Fruit fly (Drosophila melanogaster) whole organism, embryonic: ENCODE measurements around the gene CG31952.

Experiments
- ATbp ChIP-seq: fragments of 200-800 bp; sonication (Bioruptor generic); optimal IDR thresholded peaks from 2 replicates; lab custom pipeline; 2017; ENCODE audit warnings: missing biosample characterization, mild to moderate bottlenecking, missing genetic modification characterization, missing genetic modification reagents
- Abd-B ChIP-seq: fragments of 200-800 bp; sonication (Bioruptor generic); optimal IDR thresholded peaks from 2 replicates; lab custom pipeline; 2018; ENCODE audit warnings: missing biosample characterization, mild to moderate bottlenecking, missing genetic modification characterization, moderate library complexity
- B-H2 ChIP-seq: fragments of 200-800 bp; sonication (Bioruptor generic); optimal IDR thresholded peaks from 2 replicates; lab custom pipeline; 2018; ENCODE audit warnings: missing biosample characterization, mild to moderate bottlenecking, missing genetic modification characterization
- Bgb ChIP-seq: fragments of 200-800 bp; sonication (Bioruptor generic); IDR thresholded peaks from 2 replicates; pipeline ENCODE4 v1.3.6; 2022; ENCODE audit warnings: missing biosample characterization, missing genetic modification characterization; ENCODE audit not compliant: partially characterized antibody
- CG10209 ChIP-seq: fragments of 200-800 bp; sonication (Bioruptor generic); optimal IDR thresholded peaks from 3 replicates; lab custom pipeline; 2017; ENCODE audit warnings: missing biosample characterization, mild to moderate bottlenecking, missing genetic modification characterization, missing genetic modification reagents
- CG10267 ChIP-seq: fragments of 200-800 bp; sonication (Bioruptor generic); optimal IDR thresholded peaks from 2 replicates; lab custom pipeline; 2018; ENCODE audit warnings: missing biosample characterization, mild to moderate bottlenecking, missing genetic modification characterization, moderate library complexity
- CG11085 ChIP-seq: fragments of 200-800 bp; sonication (Bioruptor generic); IDR thresholded peaks from 2 replicates; pipeline ENCODE4 v1.3.6; 2022; ENCODE audit warnings: missing biosample characterization, missing genetic modification characterization
- CG11723 ChIP-seq: fragments of 200-800 bp; sonication (Bioruptor generic); optimal IDR thresholded peaks from 2 replicates; lab custom pipeline; 2017; ENCODE audit warnings: missing biosample characterization, mild to moderate bottlenecking, missing genetic modification characterization
- CG1233 ChIP-seq: fragments of 200-800 bp; sonication (Bioruptor generic); optimal IDR thresholded peaks from 4 replicates; lab custom pipeline; 2018; ENCODE audit warnings: missing biosample characterization, mild to moderate bottlenecking, missing genetic modification characterization
- CG12769 ChIP-seq: fragments of 200-800 bp; sonication (Bioruptor generic); optimal IDR thresholded peaks from 2 replicates; lab custom pipeline; 2019; ENCODE audit warnings: missing biosample characterization, mild to moderate bottlenecking, missing genetic modification characterization, moderate library complexity
- CG13894 ChIP-seq: fragments of 200-800 bp; sonication (Bioruptor generic); optimal IDR thresholded peaks from 3 replicates; lab custom pipeline; 2018; ENCODE audit warnings: missing biosample characterization, mild to moderate bottlenecking, missing genetic modification characterization, moderate library complexity
- CG14667 ChIP-seq: fragments of 200-800 bp; sonication (Bioruptor generic); IDR thresholded peaks from 2 replicates; pipeline ENCODE4 v1.3.6; 2022; ENCODE audit warnings: missing biosample characterization, missing genetic modification characterization
- CG15011 ChIP-seq: fragments of 200-800 bp; sonication (Bioruptor generic); optimal IDR thresholded peaks from 3 replicates; lab custom pipeline; 2018; ENCODE audit warnings: missing biosample characterization, mild to moderate bottlenecking, missing genetic modification characterization
- CG15696 ChIP-seq: fragments of 200-800 bp; sonication (Bioruptor generic); optimal IDR thresholded peaks from 2 replicates; lab custom pipeline; 2019; ENCODE audit warnings: missing biosample characterization, mild to moderate bottlenecking, missing genetic modification characterization, moderate library complexity
- CG16863 ChIP-seq: fragments of 200-800 bp; sonication (Bioruptor generic); optimal IDR thresholded peaks from 3 replicates; lab custom pipeline; 2016; ENCODE audit warnings: missing biosample characterization, missing genetic modification characterization
- CG17829 ChIP-seq: fragments of 200-800 bp; optimal IDR thresholded peaks from 2 replicates; lab custom pipeline; 2019; ENCODE audit warnings: missing biosample characterization, mild to moderate bottlenecking, missing genetic modification characterization, moderate library complexity
- CG18011 ChIP-seq: fragments of 200-800 bp; sonication (Bioruptor generic); optimal IDR thresholded peaks from 2 replicates; lab custom pipeline; 2017; ENCODE audit warnings: missing biosample characterization, missing genetic modification characterization, mild to moderate bottlenecking, moderate library complexity, missing genotype
- CG2199 ChIP-seq: fragments of 200-800 bp; sonication (Bioruptor generic); IDR thresholded peaks from 3 replicates; pipeline ENCODE4 v1.3.6; 2022; ENCODE audit warnings: missing biosample characterization, missing genetic modification characterization
- CG31224 ChIP-seq: fragments of 200-800 bp; sonication (Bioruptor generic); IDR thresholded peaks from 2 replicates; pipeline ENCODE4 v1.3.6; 2022; ENCODE audit warnings: missing biosample characterization, missing genetic modification characterization
- CG34224 ChIP-seq: fragments of 200-800 bp; sonication (Bioruptor generic); IDR thresholded peaks from 3 replicates; pipeline ENCODE4 v1.3.6; 2022; ENCODE audit warnings: missing biosample characterization, missing genetic modification characterization; ENCODE audit not compliant: partially characterized antibody
- CG5180 ChIP-seq: fragments of 200-800 bp; sonication (Bioruptor generic); optimal IDR thresholded peaks from 3 replicates; lab custom pipeline; 2017; ENCODE audit warnings: missing biosample characterization, missing genetic modification characterization, mild to moderate bottlenecking, moderate library complexity, missing genetic modification reagents
- CG7271 ChIP-seq: fragments of 200-800 bp; sonication (Bioruptor generic); optimal IDR thresholded peaks from 2 replicates; lab custom pipeline; 2018; ENCODE audit warnings: missing biosample characterization, mild to moderate bottlenecking, missing genetic modification characterization, moderate library complexity
- Chrac-16 ChIP-seq: fragments of 200-800 bp; sonication (Bioruptor generic); optimal IDR thresholded peaks from 3 replicates; lab custom pipeline; 2016; ENCODE audit warnings: missing biosample characterization, missing genetic modification characterization
- CoRest ChIP-seq: fragments of 200-800 bp; sonication (Bioruptor generic); optimal IDR thresholded peaks from 3 replicates; lab custom pipeline; 2018; ENCODE audit warnings: missing biosample characterization, mild to moderate bottlenecking, missing genetic modification characterization, moderate library complexity
- H2.0 ChIP-seq: fragments of 200-800 bp; sonication (Bioruptor generic); IDR thresholded peaks from 2 replicates; pipeline ENCODE4 v1.3.6; 2022; ENCODE audit warnings: missing biosample characterization, missing genetic modification characterization
- Hmr ChIP-seq: fragments of 200-800 bp; sonication (Bioruptor generic); optimal IDR thresholded peaks from 3 replicates; lab custom pipeline; 2017; ENCODE audit warnings: mild to moderate bottlenecking, missing biosample characterization, missing genetic modification reagents, missing genetic modification characterization
- MBD-R2 ChIP-seq: fragments of 200-800 bp; sonication (Bioruptor generic); IDR thresholded peaks from 2 replicates; pipeline ENCODE4 v1.3.6; 2022; ENCODE audit warnings: missing biosample characterization, missing genetic modification characterization
- MTF-1 ChIP-seq: fragments of 200-800 bp; sonication (Bioruptor generic); optimal IDR thresholded peaks from 2 replicates; lab custom pipeline; 2018; ENCODE audit warnings: missing biosample characterization, mild to moderate bottlenecking, missing genetic modification characterization, borderline replicate concordance
- Mes4 ChIP-seq: fragments of 200-800 bp; sonication (Bioruptor generic); optimal IDR thresholded peaks from 2 replicates; lab custom pipeline; 2016; ENCODE audit warnings: missing biosample characterization, missing genetic modification characterization
- NC2β ChIP-seq: fragments of 200-800 bp; sonication (Bioruptor generic); optimal IDR thresholded peaks from 2 replicates; lab custom pipeline; 2016; ENCODE audit warnings: missing biosample characterization, missing genetic modification characterization
- Pdp1 ChIP-seq, 2 experiments: fragments of 200-800 bp; sonication (Bioruptor generic); optimal IDR thresholded peaks; 3 replicates each; lab custom pipeline; 2016; ENCODE audit warnings: missing biosample characterization in 2 of 2, missing genetic modification characterization in 2 of 2, mild to moderate bottlenecking in 1 of 2, moderate library complexity in 1 of 2
- Sry-δ ChIP-seq: fragments of 200-800 bp; sonication (Bioruptor generic); optimal IDR thresholded peaks from 2 replicates; lab custom pipeline; 2016; ENCODE audit warnings: missing biosample characterization, missing genetic modification characterization
- Ssrp ChIP-seq: fragments of 200-800 bp; sonication (Bioruptor generic); optimal IDR thresholded peaks from 2 replicates; lab custom pipeline; 2018; ENCODE audit warnings: missing biosample characterization, mild to moderate bottlenecking, missing genetic modification characterization, moderate library complexity
- Xbp1 ChIP-seq: fragments of 200-800 bp; sonication (Bioruptor generic); optimal IDR thresholded peaks from 3 replicates; lab custom pipeline; 2016; ENCODE audit warnings: missing biosample characterization, mild to moderate bottlenecking, missing genetic modification characterization
- abd-A ChIP-seq: fragments of 200-800 bp; sonication (Bioruptor generic); optimal IDR thresholded peaks from 3 replicates; lab custom pipeline; 2019; ENCODE audit warnings: missing biosample characterization, mild to moderate bottlenecking, missing genetic modification characterization, moderate library complexity
- az2 ChIP-seq: fragments of 200-800 bp; sonication (Bioruptor generic); optimal IDR thresholded peaks from 3 replicates; lab custom pipeline; 2016; ENCODE audit warnings: missing biosample characterization, missing genetic modification characterization
- crc ChIP-seq: fragments of 200-800 bp; sonication (Bioruptor generic); optimal IDR thresholded peaks from 2 replicates; lab custom pipeline; 2016; ENCODE audit warnings: missing biosample characterization, missing genetic modification characterization
- crol ChIP-seq: fragments of 200-800 bp; sonication (Bioruptor generic); IDR thresholded peaks from 2 replicates; pipeline ENCODE4 v1.3.6; 2022; ENCODE audit warnings: missing biosample characterization, missing genetic modification characterization
- ems ChIP-seq: fragments of 200-800 bp; sonication (Bioruptor generic); optimal IDR thresholded peaks from 3 replicates; lab custom pipeline; 2016; ENCODE audit warnings: missing biosample characterization, missing genetic modification characterization
- fd3F ChIP-seq: fragments of 200-800 bp; sonication (Bioruptor generic); optimal IDR thresholded peaks from 2 replicates; lab custom pipeline; 2018; ENCODE audit warnings: missing biosample characterization, mild to moderate bottlenecking, missing genetic modification characterization, moderate library complexity
- gce ChIP-seq: fragments of 200-800 bp; sonication (Bioruptor generic); IDR thresholded peaks from 3 replicates; pipeline ENCODE4 v1.3.6; 2022; ENCODE audit warnings: missing biosample characterization, missing genetic modification characterization
- gem ChIP-seq: fragments of 200-800 bp; sonication (Bioruptor generic); optimal IDR thresholded peaks from 2 replicates; lab custom pipeline; 2019; ENCODE audit warnings: missing biosample characterization, mild to moderate bottlenecking, missing genetic modification characterization, moderate library complexity
- her ChIP-seq: fragments of 200-800 bp; sonication (Bioruptor generic); optimal IDR thresholded peaks from 2 replicates; lab custom pipeline; 2016; ENCODE audit warnings: missing biosample characterization, missing genetic modification characterization
- inv ChIP-seq: fragments of 200-800 bp; sonication (Bioruptor generic); IDR thresholded peaks from 2 replicates; pipeline ENCODE4 v1.3.6; 2022; ENCODE audit warnings: missing biosample characterization, missing genetic modification characterization; ENCODE audit not compliant: partially characterized antibody
- jumu ChIP-seq: fragments of 200-800 bp; sonication (Bioruptor generic); optimal IDR thresholded peaks from 3 replicates; lab custom pipeline; 2016; ENCODE audit warnings: missing biosample characterization, missing genetic modification characterization
- pnt ChIP-seq: fragments of 200-800 bp; sonication (Bioruptor generic); optimal IDR thresholded peaks from 3 replicates; lab custom pipeline; 2016; ENCODE audit warnings: missing biosample characterization, missing genetic modification characterization
- stwl ChIP-seq: fragments of 200-800 bp; sonication (Bioruptor generic); optimal IDR thresholded peaks from 3 replicates; lab custom pipeline; 2018; ENCODE audit warnings: missing biosample characterization, mild to moderate bottlenecking, missing genetic modification characterization, moderate library complexity
- tgo ChIP-seq: fragments of 200-800 bp; sonication (Bioruptor generic); IDR thresholded peaks from 3 replicates; pipeline ENCODE4 v1.3.6; 2022; ENCODE audit warnings: missing biosample characterization, missing genetic modification characterization
- tup ChIP-seq: fragments of 200-800 bp; sonication (Bioruptor generic); optimal IDR thresholded peaks from 2 replicates; lab custom pipeline; 2016; ENCODE audit warnings: missing biosample characterization, mild to moderate bottlenecking, missing genetic modification characterization, moderate library complexity

The CG31952 gene

dm6 chr2L:3449555-3450320 is 33.2 kb downstream of the CG31952 start, which contains the start of gene Snx1 (continued):
- TF ChIP-seq Abd-B (GFP tag; lab: Kevin White, UChicago) (peak; percentile 35), MBD-R2 (peak; percentile 67), NC2β (GFP tag; lab: Kevin White, UChicago) (no peak), CG15011 (no peak), CG13894 (tag; lab: Kevin White, UChicago) (no peak), tgo (GFP tag; lab: Robert Waterston, UW) (no peak), CG7271 (no peak), az2 (GFP tag; lab: Kevin White, UChicago) (no peak), jumu (GFP tag; lab: Kevin White, UChicago) (no peak), MTF-1 (GFP tag; lab: Kevin White, UChicago) (no peak), Bgb (GFP tag; lab: Robert Waterston, UW) (peak; percentile 8; the same call in 1 of the 2 replicates), gce (GFP tag; lab: Robert Waterston, UW) (no peak), CG10209 (GFP tag; lab: Kevin White, UChicago) (no peak), stwl (tag; lab: Kevin White, UChicago) (peak; percentile 79), crc (GFP tag; lab: Kevin White, UChicago) (no peak), CG15696 (tag; lab: Kevin White, UChicago) (no peak), her (GFP tag; lab: Kevin White, UChicago) (no peak), fd3F (no peak), CG16863 (GFP tag; lab: Kevin White, UChicago) (no peak), CG1233 (GFP tag; lab: Kevin White, UChicago) (no peak), CG31224 (GFP tag; lab: Robert Waterston, UW) (no peak), H2.0 (GFP tag; lab: Robert Waterston, UW) (no peak), CG12769 (tag; lab: Kevin White, UChicago) (no peak), B-H2 (no peak), CG14667 (no peak), abd-A (tag; lab: Kevin White, UChicago) (no peak), CG11723 (GFP tag; lab: Kevin White, UChicago) (no peak), CG10267 (no peak), Hmr (no peak), tup (GFP tag; lab: Kevin White, UChicago) (no peak), CG34224 (peak; percentile 20; the same call in 1 of the 3 replicates), ATbp (GFP tag; lab: Kevin White, UChicago) (no peak), CG5180 (no peak), Xbp1 (GFP tag; lab: Kevin White, UChicago) (no peak), CG2199 (GFP tag; lab: Robert Waterston, UW) (no peak), gem (no peak), Sry-δ (GFP tag; lab: Kevin White, UChicago) (no peak), CG11085 (GFP tag; lab: Robert Waterston, UW) (no peak), crol (no peak), CG17829 (tag; lab: Kevin White, UChicago) (no peak), Chrac-16 (GFP tag; lab: Kevin White, UChicago) (no peak), CG18011 (GFP tag; lab: Kevin White, UChicago) (no peak), Mes4 (no peak), ems (GFP tag; lab: Kevin White, UChicago) (no peak), pnt (GFP tag; lab: Kevin White, UChicago) (no peak), CoRest (tag; lab: Kevin White, UChicago) (peak; percentile 17), Ssrp (tag; lab: Kevin White, UChicago) (no peak), Pdp1 (GFP tag; optimal IDR thresholded peaks at IDR 0.05; lab: Kevin White, UChicago) (peak in 1 of 2 experiments; percentile 4), inv (GFP tag; lab: Robert Waterston, UW) (no peak)
